Fruit fly (Drosophila melanogaster) Kc167 (cell line): Measurements from ENCODE around the gene CG3184.

ENCODE experiments used
- h ChIP-seq: fragments of >200 bp; optimal IDR thresholded peaks from 3 replicates; lab custom pipeline; 2018; ENCODE audit warnings: missing external identifiers
- insv ChIP-seq: fragments of >200 bp; optimal IDR thresholded peaks from 3 replicates; lab custom pipeline; 2018; ENCODE audit warnings: missing external identifiers
- psq ChIP-seq: fragments of >200 bp; optimal IDR thresholded peaks from 2 replicates; lab custom pipeline; 2017; ENCODE audit warnings: missing external identifiers

DNA sequence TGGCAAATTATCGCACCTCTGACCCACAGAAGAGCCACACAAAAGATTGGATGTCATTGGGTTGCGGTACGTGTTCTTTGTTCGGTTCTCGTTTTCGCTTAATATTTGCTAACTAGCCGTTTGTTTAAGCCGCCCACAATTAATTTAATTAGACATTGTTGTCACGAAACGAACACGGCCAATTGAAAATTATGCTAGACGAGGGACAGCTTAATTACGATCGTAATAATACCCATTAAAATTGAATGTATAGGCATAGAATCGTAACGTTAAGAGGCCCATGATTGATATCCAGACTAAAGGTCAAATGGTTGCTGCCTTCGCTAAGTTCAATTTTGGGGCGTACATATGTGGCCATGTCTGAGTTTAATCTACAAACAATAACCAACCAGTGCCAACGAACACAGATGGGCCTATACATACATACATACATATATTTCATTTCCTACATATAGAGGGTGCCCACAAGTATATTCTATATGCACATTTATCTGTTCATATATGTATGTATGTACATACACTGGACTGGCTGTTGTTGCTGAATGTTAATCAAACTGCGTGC is 40.1 kb upstream of the CG3184 start:
- TF ChIP-seq h (lab: Kevin White, UChicago) = no peak
- no peak for TF ChIP-seq insv (lab: Kevin White, UChicago)
- no peak for TF ChIP-seq psq (lab: Kevin White, UChicago)
